Worm (Caenorhabditis elegans) whole organism, midembryonic: Measurements from ENCODE around the gene rab-18.

Source experiments
- T22C8.4 ChIP-seq: fragments of 200-800 bp; sonication (Bioruptor generic); IDR thresholded peaks from 2 replicates; pipeline ENCODE4 v1.3.6; 2022; ENCODE audit warnings: missing genetic modification characterization, missing compliant biosample characterization
- flt-1 ChIP-seq: fragments of 200-800 bp; sonication (Bioruptor generic); IDR thresholded peaks from 2 replicates; pipeline ENCODE4 v1.3.6; 2022; ENCODE audit warnings: missing genetic modification characterization, missing compliant biosample characterization
- ref-1 ChIP-seq: fragments of 200-800 bp; sonication (Bioruptor generic); conservative IDR thresholded peaks from 2 replicates; pipeline ENCODE4 v1.3.6; 2022; ENCODE audit warnings: missing genetic modification reagents, missing genetic modification characterization, missing compliant biosample characterization
- tab-1 ChIP-seq: fragments of 200-800 bp; sonication (Bioruptor generic); IDR thresholded peaks from 2 replicates; pipeline ENCODE4 v1.3.6; 2022; ENCODE audit warnings: missing genetic modification characterization, missing compliant biosample characterization
- ztf-23 ChIP-seq: fragments of 200-800 bp; sonication (Bioruptor generic); IDR thresholded peaks from 2 replicates; pipeline ENCODE4 v1.3.6; 2022; ENCODE audit warnings: missing genetic modification reagents, missing genetic modification characterization, missing compliant biosample characterization

DNA sequence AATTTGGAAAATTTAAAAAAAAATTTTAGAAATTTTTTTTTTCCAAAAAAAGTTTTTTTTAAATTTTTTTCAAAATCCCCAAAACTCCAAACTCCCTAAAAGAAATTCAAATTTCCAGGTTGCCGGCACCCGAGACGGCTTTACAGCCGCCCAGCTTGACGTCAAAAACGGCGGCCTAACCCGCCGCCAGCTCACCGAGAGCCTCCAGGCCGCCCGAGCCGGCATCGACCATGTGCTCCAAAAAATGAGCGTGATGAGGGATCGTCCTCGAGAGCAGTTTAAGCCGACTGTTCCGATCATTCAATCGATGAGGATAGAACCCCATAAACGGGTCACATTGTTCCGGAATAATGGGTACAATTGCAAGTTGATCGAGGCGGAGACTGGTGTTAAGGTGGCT, 36.8 kb downstream of the rab-18 start:
- no peak for TF ChIP-seq flt-1 (GFP tag; lab: Robert Waterston, UW)
- TF ChIP-seq tab-1 (GFP tag; lab: Robert Waterston, UW) = no peak
- no peak for TF ChIP-seq ztf-23
- no peak for TF ChIP-seq ref-1
- no peak for TF ChIP-seq T22C8.4 (GFP tag; lab: Robert Waterston, UW)
